Worm (Caenorhabditis elegans): ENCODE results near the gene tbc-11.

ce11 chrX:950482-950881 lies 25.7 kb downstream of the tbc-11 start, which contains the start of gene arr-1:
- TF ChIP-seq tbx-7 (tag; optimal IDR thresholded peaks at IDR 0.05) (no peak), ama-1 (optimal IDR thresholded peaks at IDR 0.05) (no peak), dve-1 (tag; optimal IDR thresholded peaks at IDR 0.05) (no peak), lin-11 (tag; optimal IDR thresholded peaks at IDR 0.05) (no peak), fkh-10 (GFP tag; optimal IDR thresholded peaks at IDR 0.05) (no peak), odd-2 (tag; optimal IDR thresholded peaks at IDR 0.05) (no peak), unc-55 (GFP tag; optimal IDR thresholded peaks at IDR 0.05) (no peak), ref-2 (tag; optimal IDR thresholded peaks at IDR 0.05) (no peak), pqm-1 (tag; optimal IDR thresholded peaks at IDR 0.05) (no peak), fkh-6 (tag; optimal IDR thresholded peaks at IDR 0.05) (no peak), Y22D7AL.16 (tag; optimal IDR thresholded peaks at IDR 0.05) (no peak), pha-4 (tag; optimal IDR thresholded peaks at IDR 0.05) (no peak), ets-4 (tag; optimal IDR thresholded peaks at IDR 0.05) (no peak), K09A11.1 (tag; optimal IDR thresholded peaks at IDR 0.05; ENCODE audit: insufficient read depth) (no peak)
